Fruit fly (Drosophila melanogaster): Measurements from ENCODE around the gene Pdh.

- no peak for TF ChIP-seq ttk (optimal IDR thresholded peaks at IDR 0.05)
- no peak for TF ChIP-seq insv (optimal IDR thresholded peaks at IDR 0.05)
- no peak for TF ChIP-seq Sin3A (optimal IDR thresholded peaks at IDR 0.05)
- TF ChIP-seq psq (optimal IDR thresholded peaks at IDR 0.05), result no peak
- TF ChIP-seq h (optimal IDR thresholded peaks at IDR 0.05), result no peak
- no peak for TF ChIP-seq Myc (optimal IDR thresholded peaks at IDR 0.05)
Observed at dm6 chr3L:16349686-16350085, 4.4 kb downstream of the Pdh start.

All from Kc167 (cell line).